Fruit fly (Drosophila melanogaster): ENCODE results near the gene orb2.

DNA sequence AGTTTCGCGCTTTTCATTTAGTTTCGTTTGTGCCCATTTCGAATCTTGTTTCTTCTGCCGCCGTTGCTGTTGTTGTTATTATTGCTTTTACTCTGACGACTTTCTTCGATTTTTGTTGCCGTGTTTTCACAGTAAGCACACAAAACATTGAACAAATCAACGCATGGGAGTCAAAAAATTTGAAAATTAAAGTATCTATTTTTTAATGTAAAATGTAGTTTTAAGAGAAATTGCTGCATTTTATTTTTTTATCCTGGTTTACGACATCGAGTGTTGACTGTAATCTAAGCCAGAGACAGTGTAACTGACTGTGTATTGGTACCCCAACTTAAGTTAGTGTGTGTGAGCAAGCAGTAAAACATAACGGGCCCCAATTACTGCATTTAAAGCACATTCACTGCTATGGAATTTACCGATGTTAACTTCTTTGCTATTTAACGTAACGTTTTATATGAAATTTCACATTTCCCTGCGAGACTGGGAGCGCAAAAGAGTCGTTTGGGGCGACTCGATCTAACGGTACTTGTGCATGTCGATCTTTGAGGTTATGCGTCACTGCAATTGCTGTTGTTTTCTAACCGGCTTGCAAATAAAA lies 42.0 kb upstream of the orb2 start:
- peak; percentile 93 for TF ChIP-seq sens (GFP tag)
- no peak for TF ChIP-seq unc-4 (GFP tag; IDR thresholded peaks at IDR 0.05; ENCODE audit: partially characterized antibody)

All from whole organism, embryonic.